Fruit fly (Drosophila melanogaster): ENCODE results near the gene Pglym78.

Gene Pglym78

dm6 chr3R:29148072-29148471 lies at the start of gene Pglym78, which contains the start of gene CG11882 (continued):
- TF ChIP-seq pita (GFP tag; optimal IDR thresholded peaks at IDR 0.05) (no peak), bsh (GFP tag; optimal IDR thresholded peaks at IDR 0.05) (no peak), CG4707 (GFP tag; optimal IDR thresholded peaks at IDR 0.05) (no peak), Dll (GFP tag; IDR thresholded peaks at IDR 0.05; ENCODE audit: partially characterized antibody) (0 out of 4 replicates have a peak, but pooled peaks have one; percentile 56), chn (GFP tag; optimal IDR thresholded peaks at IDR 0.05) (peak; percentile 73), Med (GFP tag) (peak; percentile 93), luna (GFP tag; optimal IDR thresholded peaks at IDR 0.05) (no peak), CG10209 (GFP tag; optimal IDR thresholded peaks at IDR 0.05) (no peak), dpn (GFP tag; optimal IDR thresholded peaks at IDR 0.05) (peak; percentile 55 to 58), CG33557 (GFP tag; optimal IDR thresholded peaks at IDR 0.05) (no peak), pnt (GFP tag; optimal IDR thresholded peaks at IDR 0.05) (peak; percentile 32), Camta (GFP tag; optimal IDR thresholded peaks at IDR 0.05) (peak; percentile 43), CG17359 (tag; optimal IDR thresholded peaks at IDR 0.05) (peak; percentile 6), tin (GFP tag; optimal IDR thresholded peaks at IDR 0.05) (peak; percentile 45), CG6175 (GFP tag; IDR thresholded peaks at IDR 0.05) (no peak), CG1024 (GFP tag; IDR thresholded peaks at IDR 0.05) (0 out of 2 replicates have a peak, but pooled peaks have one; percentile 14), CG13894 (tag; optimal IDR thresholded peaks at IDR 0.05) (peak; percentile 74), Pdp1 (GFP tag; optimal IDR thresholded peaks at IDR 0.05) (peak; percentile 40 to 60), cg (GFP tag; optimal IDR thresholded peaks at IDR 0.05) (no peak), MESR4 (GFP tag; optimal IDR thresholded peaks at IDR 0.05) (peak; percentile 88), Eip74EF (GFP tag; optimal IDR thresholded peaks at IDR 0.05) (no peak), Oli (tag; optimal IDR thresholded peaks at IDR 0.05) (no peak), CG4328 (GFP tag; optimal IDR thresholded peaks at IDR 0.05) (no peak), tio (GFP tag; optimal IDR thresholded peaks at IDR 0.05) (no peak), zfh1 (GFP tag; IDR thresholded peaks at IDR 0.05) (peak; percentile 64)

dm6 chr3R:29103227-29103626 lies 44.8 kb upstream of the Pglym78 start:
- TF ChIP-seq CG4360 (GFP tag; IDR thresholded peaks at IDR 0.05), result 0 out of 2 replicates have a peak, but pooled peaks have one; percentile 35
- no peak for TF ChIP-seq hth (optimal IDR thresholded peaks at IDR 0.05)
- TF ChIP-seq Dfd (GFP tag; optimal IDR thresholded peaks at IDR 0.05), result peak in 1 of 2 experiments; percentile 66

- TF ChIP-seq repo (GFP tag; optimal IDR thresholded peaks at IDR 0.05) (no peak), Oaz (GFP tag; IDR thresholded peaks at IDR 0.05) (no peak), CG10979 (tag; optimal IDR thresholded peaks at IDR 0.05) (no peak), sens-2 (GFP tag; IDR thresholded peaks at IDR 0.05) (0 out of 2 replicates have a peak, but pooled peaks have one; percentile 20), mirr (GFP tag; optimal IDR thresholded peaks at IDR 0.05) (peak; percentile 97), grn (GFP tag; optimal IDR thresholded peaks at IDR 0.05) (peak; percentile 97), Bgb (GFP tag; IDR thresholded peaks at IDR 0.05; ENCODE audit: partially characterized antibody) (no peak), CG2116 (GFP tag; optimal IDR thresholded peaks at IDR 0.05) (no peak), fd102C (GFP tag; optimal IDR thresholded peaks at IDR 0.05) (no peak), ci (GFP tag; IDR thresholded peaks at IDR 0.05) (0 out of 3 replicates have a peak, but pooled peaks have one; percentile 19), scrt (GFP tag; optimal IDR thresholded peaks at IDR 0.05) (no peak), unpg (GFP tag; optimal IDR thresholded peaks at IDR 0.05) (no peak), D (optimal IDR thresholded peaks at IDR 0.05) (no peak), D (GFP tag; optimal IDR thresholded peaks at IDR 0.05) (no peak), BtbVII (GFP tag; optimal IDR thresholded peaks at IDR 0.05) (no peak), Jarid2 (GFP tag; optimal IDR thresholded peaks at IDR 0.05) (peak; percentile 29), CG10543 (GFP tag; optimal IDR thresholded peaks at IDR 0.05) (peak; percentile 38), dimm (GFP tag; IDR thresholded peaks at IDR 0.05) (no peak), CG34376 (GFP tag; optimal IDR thresholded peaks at IDR 0.05) (peak; percentile 70), HmgZ (tag; optimal IDR thresholded peaks at IDR 0.05) (peak; percentile 1), sug (tag; optimal IDR thresholded peaks at IDR 0.05) (peak; percentile 99)
These were observed 36.3 kb upstream of the Pglym78 start for dm6 chr3R:29111795-29112194.

Data from whole organism, embryonic.